Fruit fly (Drosophila melanogaster) whole organism, embryonic: ENCODE measurements around the gene pkaap.

Experiments used
- Bteb2 ChIP-seq: fragments of 200-800 bp; sonication (Bioruptor generic); optimal IDR thresholded peaks from 2 replicates; lab custom pipeline; 2016; ENCODE audit warnings: missing biosample characterization, missing genetic modification characterization
- CG10267 ChIP-seq: fragments of 200-800 bp; sonication (Bioruptor generic); optimal IDR thresholded peaks from 2 replicates; lab custom pipeline; 2018; ENCODE audit warnings: missing biosample characterization, mild to moderate bottlenecking, missing genetic modification characterization, moderate library complexity
- CG11398 ChIP-seq: fragments of 200-800 bp; sonication (Bioruptor generic); optimal IDR thresholded peaks from 2 replicates; lab custom pipeline; 2016; ENCODE audit warnings: missing biosample characterization, missing genetic modification characterization
- CG12071 ChIP-seq: fragments of 200-800 bp; sonication (Bioruptor generic); optimal IDR thresholded peaks from 3 replicates; lab custom pipeline; 2018; ENCODE audit warnings: missing biosample characterization, mild to moderate bottlenecking, missing genetic modification characterization
- CG12104 ChIP-seq: fragments of 200-800 bp; sonication (Bioruptor generic); optimal IDR thresholded peaks from 3 replicates; lab custom pipeline; 2016; ENCODE audit warnings: missing biosample characterization, missing genetic modification characterization
- CG17385 ChIP-seq: fragments of 200-800 bp; sonication (Bioruptor generic); optimal IDR thresholded peaks from 3 replicates; lab custom pipeline; 2018; ENCODE audit warnings: missing biosample characterization, mild to moderate bottlenecking, missing genetic modification characterization
- CG17912 ChIP-seq: fragments of 200-800 bp; sonication (Bioruptor generic); optimal IDR thresholded peaks from 2 replicates; lab custom pipeline; 2018; ENCODE audit warnings: missing biosample characterization, mild to moderate bottlenecking, missing genetic modification characterization
- CG1832 ChIP-seq: fragments of 200-800 bp; sonication (Bioruptor generic); optimal IDR thresholded peaks from 2 replicates; lab custom pipeline; 2017; ENCODE audit warnings: missing biosample characterization, mild to moderate bottlenecking, missing genetic modification characterization, inconsistent platforms
- CG2129 ChIP-seq: fragments of 200-800 bp; sonication (Bioruptor generic); IDR thresholded peaks from 2 replicates; pipeline ENCODE4 v1.3.6; 2022; ENCODE audit warnings: missing biosample characterization, missing genetic modification characterization; ENCODE audit not compliant: partially characterized antibody
- CG30403 ChIP-seq: fragments of 200-800 bp; sonication (Bioruptor generic); optimal IDR thresholded peaks from 3 replicates; lab custom pipeline; 2016; ENCODE audit warnings: missing biosample characterization, missing genetic modification characterization
- CG31224 ChIP-seq: fragments of 200-800 bp; sonication (Bioruptor generic); IDR thresholded peaks from 2 replicates; pipeline ENCODE4 v1.3.6; 2022; ENCODE audit warnings: missing biosample characterization, missing genetic modification characterization
- CG34376 ChIP-seq: fragments of 200-800 bp; sonication (Bioruptor generic); optimal IDR thresholded peaks from 2 replicates; lab custom pipeline; 2018; ENCODE audit warnings: missing biosample characterization, mild to moderate bottlenecking, missing genetic modification characterization
- CG3995 ChIP-seq: fragments of 200-800 bp; sonication (Bioruptor generic); optimal IDR thresholded peaks from 3 replicates; lab custom pipeline; 2016; ENCODE audit warnings: missing biosample characterization, missing genetic modification characterization
- CG4424 ChIP-seq: fragments of 200-800 bp; sonication (Bioruptor generic); optimal IDR thresholded peaks from 3 replicates; lab custom pipeline; 2016; ENCODE audit warnings: missing biosample characterization, missing genetic modification characterization
- CG4820 ChIP-seq: fragments of 200-800 bp; sonication (Bioruptor generic); optimal IDR thresholded peaks from 3 replicates; lab custom pipeline; 2016; ENCODE audit warnings: missing biosample characterization, missing genetic modification characterization
- CG7357 ChIP-seq: fragments of 200-800 bp; sonication (Bioruptor generic); IDR thresholded peaks from 3 replicates; pipeline ENCODE4 v1.3.6; 2022; ENCODE audit warnings: missing biosample characterization, missing genetic modification characterization
- CG9727 ChIP-seq: fragments of 200-800 bp; sonication (Bioruptor generic); optimal IDR thresholded peaks from 3 replicates; lab custom pipeline; 2017; ENCODE audit warnings: missing biosample characterization, mild to moderate bottlenecking, missing genetic modification characterization
- Dbx ChIP-seq: fragments of 200-800 bp; sonication (Bioruptor generic); IDR thresholded peaks from 3 replicates; pipeline ENCODE4 v1.3.6; 2022; ENCODE audit warnings: missing biosample characterization, missing genetic modification characterization
- Deaf1 ChIP-seq: fragments of 200-800 bp; optimal IDR thresholded peaks from 3 replicates; lab custom pipeline; 2019; ENCODE audit warnings: missing biosample characterization, mild to moderate bottlenecking, missing genetic modification characterization, moderate library complexity
- Fer3 ChIP-seq: fragments of 200-800 bp; sonication (Bioruptor generic); optimal IDR thresholded peaks from 2 replicates; lab custom pipeline; 2018; ENCODE audit warnings: missing biosample characterization, mild to moderate bottlenecking, missing genetic modification characterization, moderate library complexity
- HLHmδ ChIP-seq: fragments of 200-800 bp; sonication (Bioruptor generic); optimal IDR thresholded peaks from 2 replicates; lab custom pipeline; 2018; ENCODE audit warnings: missing biosample characterization, mild to moderate bottlenecking, missing genetic modification characterization, moderate library complexity
- Mad ChIP-seq: fragments of 200-800 bp; sonication (Bioruptor generic); optimal IDR thresholded peaks from 2 replicates; lab custom pipeline; 2016; ENCODE audit warnings: missing biosample characterization, missing genetic modification characterization
- Med ChIP-seq: fragments of 200-800 bp; sonication (Bioruptor generic); peaks from one replicate; lab custom pipeline; 2016; ENCODE audit warnings: missing biosample characterization, missing genetic modification characterization, mild to moderate bottlenecking, inconsistent platforms, moderate library complexity
- Mes4 ChIP-seq: fragments of 200-800 bp; sonication (Bioruptor generic); optimal IDR thresholded peaks from 2 replicates; lab custom pipeline; 2016; ENCODE audit warnings: missing biosample characterization, missing genetic modification characterization
- Pdp1 ChIP-seq, 2 experiments: fragments of 200-800 bp; sonication (Bioruptor generic); optimal IDR thresholded peaks; 3 replicates each; lab custom pipeline; 2016; ENCODE audit warnings: missing biosample characterization in 2 of 2, missing genetic modification characterization in 2 of 2, mild to moderate bottlenecking in 1 of 2, moderate library complexity in 1 of 2
- Sox102F ChIP-seq: fragments of 200-800 bp; sonication (Bioruptor generic); optimal IDR thresholded peaks from 2 replicates; lab custom pipeline; 2018; ENCODE audit warnings: missing biosample characterization, mild to moderate bottlenecking, missing genetic modification characterization, moderate library complexity
- Trl ChIP-seq, 3 experiments: fragments of >200 bp in 2 of 3; fragments of 200-800 bp in 1 of 3; sonication (Bioruptor generic) in 1 of 3; optimal IDR thresholded peaks; 2 replicates in 1 of 3; 3 replicates in 2 of 3; lab custom pipeline; 2016 to 2017; ENCODE audit warnings: missing biosample characterization in 1 of 3, missing genetic modification characterization in 1 of 3
- Vsx1 ChIP-seq: fragments of 200-800 bp; sonication (Bioruptor generic); optimal IDR thresholded peaks from 2 replicates; lab custom pipeline; 2017; ENCODE audit warnings: missing biosample characterization, mild to moderate bottlenecking, missing genetic modification characterization, missing genetic modification reagents
- Xbp1 ChIP-seq: fragments of 200-800 bp; sonication (Bioruptor generic); optimal IDR thresholded peaks from 3 replicates; lab custom pipeline; 2016; ENCODE audit warnings: missing biosample characterization, mild to moderate bottlenecking, missing genetic modification characterization
- abd-A ChIP-seq: fragments of 200-800 bp; sonication (Bioruptor generic); optimal IDR thresholded peaks from 3 replicates; lab custom pipeline; 2019; ENCODE audit warnings: missing biosample characterization, mild to moderate bottlenecking, missing genetic modification characterization, moderate library complexity
- bbx ChIP-seq: fragments of 200-800 bp; sonication (Bioruptor generic); IDR thresholded peaks from 2 replicates; pipeline ENCODE4 v1.3.6; 2022; ENCODE audit warnings: missing biosample characterization, missing genetic modification characterization; ENCODE audit not compliant: partially characterized antibody
- bigmax ChIP-seq: fragments of 200-800 bp; sonication (Bioruptor generic); optimal IDR thresholded peaks from 2 replicates; lab custom pipeline; 2018; ENCODE audit warnings: missing biosample characterization, mild to moderate bottlenecking, missing genetic modification characterization
- btn ChIP-seq: fragments of 200-800 bp; sonication (Bioruptor generic); optimal IDR thresholded peaks from 2 replicates; lab custom pipeline; 2016; ENCODE audit warnings: missing biosample characterization, missing genetic modification characterization
- ham ChIP-seq: fragments of 200-800 bp; sonication (Bioruptor generic); IDR thresholded peaks from 2 replicates; pipeline ENCODE4 v1.3.6; 2022; ENCODE audit warnings: missing biosample characterization, missing genetic modification characterization
- insv ChIP-seq, 2 experiments: fragments of 200-800 bp; sonication (Bioruptor generic); optimal IDR thresholded peaks; 3 replicates each; lab custom pipeline; 2016 to 2018; ENCODE audit warnings: missing biosample characterization in 2 of 2, missing genetic modification characterization in 2 of 2
- jing ChIP-seq: fragments of 200-800 bp; sonication (Bioruptor generic); optimal IDR thresholded peaks from 2 replicates; lab custom pipeline; 2018; ENCODE audit warnings: missing biosample characterization, mild to moderate bottlenecking, missing genetic modification characterization
- jumu ChIP-seq: fragments of 200-800 bp; sonication (Bioruptor generic); optimal IDR thresholded peaks from 3 replicates; lab custom pipeline; 2016; ENCODE audit warnings: missing biosample characterization, missing genetic modification characterization
- klu ChIP-seq: fragments of 200-800 bp; sonication (Bioruptor generic); IDR thresholded peaks from 2 replicates; pipeline ENCODE4 v1.3.6; 2022; ENCODE audit warnings: missing biosample characterization, missing genetic modification characterization
- nom ChIP-seq: fragments of 200-800 bp; sonication (Bioruptor generic); optimal IDR thresholded peaks from 2 replicates; lab custom pipeline; 2017; ENCODE audit warnings: missing biosample characterization, missing genetic modification characterization, mild to moderate bottlenecking, moderate library complexity, missing genetic modification reagents
- odd ChIP-seq: fragments of 200-800 bp; sonication (Bioruptor generic); optimal IDR thresholded peaks from 2 replicates; lab custom pipeline; 2017; ENCODE audit warnings: missing biosample characterization, mild to moderate bottlenecking, missing genetic modification characterization
- pita ChIP-seq: fragments of 200-800 bp; sonication (Bioruptor generic); optimal IDR thresholded peaks from 2 replicates; lab custom pipeline; 2017; ENCODE audit warnings: missing biosample characterization, mild to moderate bottlenecking, missing genetic modification characterization
- pros ChIP-seq: fragments of 200-800 bp; sonication (Bioruptor generic); optimal IDR thresholded peaks from 3 replicates; lab custom pipeline; 2019; ENCODE audit warnings: missing biosample characterization, mild to moderate bottlenecking, missing genetic modification characterization, moderate library complexity
- run ChIP-seq: fragments of 200-800 bp; sonication (Bioruptor generic); optimal IDR thresholded peaks from 3 replicates; lab custom pipeline; 2018; ENCODE audit warnings: missing biosample characterization, mild to moderate bottlenecking, missing genetic modification characterization
- so ChIP-seq: fragments of 200-800 bp; sonication (Bioruptor generic); IDR thresholded peaks from 3 replicates; pipeline ENCODE4 v1.3.6; 2022; ENCODE audit warnings: missing biosample characterization, missing genetic modification characterization
- sqz ChIP-seq: fragments of 200-800 bp; sonication (Bioruptor generic); optimal IDR thresholded peaks from 3 replicates; lab custom pipeline; 2018; ENCODE audit warnings: missing biosample characterization, mild to moderate bottlenecking, missing genetic modification characterization
- tx ChIP-seq: fragments of 200-800 bp; sonication (Bioruptor generic); optimal IDR thresholded peaks from 2 replicates; lab custom pipeline; 2016; ENCODE audit warnings: missing biosample characterization, missing genetic modification characterization
- vfl ChIP-seq: fragments of 200-800 bp; sonication (Bioruptor generic); optimal IDR thresholded peaks from 2 replicates; lab custom pipeline; 2016; ENCODE audit warnings: missing biosample characterization, missing genetic modification characterization
- wek ChIP-seq: fragments of 200-800 bp; sonication (Bioruptor generic); optimal IDR thresholded peaks from 3 replicates; lab custom pipeline; 2018; ENCODE audit warnings: missing biosample characterization, mild to moderate bottlenecking, missing genetic modification characterization, moderate library complexity

The pkaap gene

dm6 chr2L:16287602-16288392 lies at the start of gene pkaap, which contains the start of gene crp:
TSS of gene pkaap (plus strand) at chr2L:16288290.
TSS of gene crp (minus strand) at chr2L:16287730.
- TF ChIP-seq sqz = no peak
- peak; percentile 51 for TF ChIP-seq jing (GFP tag; lab: Kevin White, UChicago)
- TF ChIP-seq Sox102F (GFP tag; lab: Kevin White, UChicago) = no peak
- TF ChIP-seq jumu (GFP tag; lab: Kevin White, UChicago) = peak; percentile 87
- peak; percentile 25 for TF ChIP-seq run (tag; lab: Kevin White, UChicago)
- no peak for TF ChIP-seq ham (GFP tag; lab: Robert Waterston, UW)
- TF ChIP-seq CG9727 (GFP tag; lab: Kevin White, UChicago) = peak; percentile 48
- peak; percentile 7 for TF ChIP-seq bigmax (GFP tag; lab: Kevin White, UChicago)
- TF ChIP-seq Med (GFP tag; lab: Kevin White, UChicago) = peak; percentile 98
- peak; percentile 71 for TF ChIP-seq Mad (GFP tag; lab: Kevin White, UChicago)
- TF ChIP-seq bbx (GFP tag; lab: Robert Waterston, UW) = no peak
- TF ChIP-seq vfl (GFP tag; lab: Kevin White, UChicago) = peak; percentile 78
- TF ChIP-seq CG10267 = peak; percentile 100
- TF ChIP-seq wek (GFP tag; lab: Kevin White, UChicago) = peak; percentile 41
- peak; percentile 88 for TF ChIP-seq CG30403 (GFP tag; lab: Kevin White, UChicago)
- TF ChIP-seq Deaf1 (tag; lab: Kevin White, UChicago) = peak; percentile 47
- no peak for TF ChIP-seq klu (GFP tag; lab: Robert Waterston, UW)
- peak; percentile 72 for TF ChIP-seq Mes4 (GFP tag; lab: Kevin White, UChicago)
- TF ChIP-seq CG31224 = no peak
- peak; percentile 23 for TF ChIP-seq pros (GFP tag; lab: Kevin White, UChicago)
- TF ChIP-seq CG4424 (GFP tag; lab: Kevin White, UChicago) = peak; percentile 75
- no peak for TF ChIP-seq so (GFP tag; lab: Robert Waterston, UW)
- TF ChIP-seq CG12104 (GFP tag; lab: Kevin White, UChicago) = peak; percentile 46
- peak; percentile 65 for TF ChIP-seq nom (GFP tag; lab: Kevin White, UChicago)
- peak; percentile 87 for TF ChIP-seq Xbp1 (GFP tag; lab: Kevin White, UChicago)
- no peak for TF ChIP-seq Trl (optimal IDR thresholded peaks at IDR 0.05; lab: Kevin White, UChicago)
- peak; percentile 94 for TF ChIP-seq Trl (GFP tag; optimal IDR thresholded peaks at IDR 0.05; lab: Kevin White, UChicago)
- TF ChIP-seq abd-A (tag; lab: Kevin White, UChicago) = peak; percentile 65
- peak in 1 of 2 experiments; percentile 77 for TF ChIP-seq insv (GFP tag; optimal IDR thresholded peaks at IDR 0.05; lab: Kevin White, UChicago)
- TF ChIP-seq tx (GFP tag; lab: Kevin White, UChicago) = peak; percentile 84
- peak; percentile 54 for TF ChIP-seq CG17385
- no peak for TF ChIP-seq Dbx (GFP tag; lab: Robert Waterston, UW)
- peak; percentile 85 for TF ChIP-seq CG11398 (GFP tag; lab: Kevin White, UChicago)
- peak; percentile 75 for TF ChIP-seq Fer3 (tag; lab: Kevin White, UChicago)
- no peak for TF ChIP-seq CG2129 (GFP tag; lab: Robert Waterston, UW)
- peak; percentile 52 for TF ChIP-seq CG34376 (GFP tag; lab: Kevin White, UChicago)
- TF ChIP-seq CG17912 (GFP tag; lab: Kevin White, UChicago) = peak; percentile 74
- no peak for TF ChIP-seq CG1832
- TF ChIP-seq btn (GFP tag; lab: Kevin White, UChicago) = peak; percentile 77
- peak; percentile 88 to 90 for TF ChIP-seq Pdp1 (GFP tag; optimal IDR thresholded peaks at IDR 0.05; lab: Kevin White, UChicago)
- peak; percentile 63 for TF ChIP-seq CG12071 (GFP tag; lab: Kevin White, UChicago)
- peak; percentile 55 for TF ChIP-seq CG3995 (GFP tag; lab: Kevin White, UChicago)
- TF ChIP-seq CG4820 (GFP tag; lab: Kevin White, UChicago) = peak; percentile 76
- peak; percentile 72 for TF ChIP-seq Bteb2 (GFP tag; lab: Kevin White, UChicago)
- TF ChIP-seq odd (GFP tag; lab: Kevin White, UChicago) = peak; percentile 19
- TF ChIP-seq Vsx1 (GFP tag; lab: Kevin White, UChicago) = peak; percentile 46
- peak; percentile 98 for TF ChIP-seq pita (GFP tag; lab: Kevin White, UChicago)
- TF ChIP-seq HLHmδ (GFP tag; lab: Kevin White, UChicago) = peak; percentile 94
- TF ChIP-seq CG7357 = peak; percentile 51; the same call in 1 of the 3 replicates
